Fruit fly (Drosophila melanogaster): ENCODE results near the gene stai.

DNA sequence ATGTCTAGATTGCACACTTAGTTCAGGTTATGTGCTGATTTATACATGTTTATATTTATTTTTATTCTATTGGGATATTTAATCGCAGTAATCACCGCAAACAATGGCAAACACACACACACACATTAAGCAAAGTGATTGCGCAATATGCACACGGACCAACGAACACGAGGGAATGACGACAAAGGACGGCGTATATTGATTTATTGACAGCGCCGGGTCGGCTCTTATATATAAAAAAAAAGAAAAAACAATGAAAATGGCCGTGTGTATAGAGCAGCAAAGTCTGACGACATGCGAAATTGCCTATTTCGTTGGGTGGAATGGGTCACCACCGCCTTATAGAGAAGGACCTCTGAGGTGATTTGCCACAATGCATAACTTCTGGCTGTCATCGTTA lies 10.6 kb downstream of the stai start:
- TF ChIP-seq Spps (tag; optimal IDR thresholded peaks at IDR 0.05) (no peak), CG6175 (GFP tag; IDR thresholded peaks at IDR 0.05) (no peak), CG12236 (GFP tag; optimal IDR thresholded peaks at IDR 0.05) (no peak), Fer2 (tag; optimal IDR thresholded peaks at IDR 0.05) (no peak), CG2120 (GFP tag; optimal IDR thresholded peaks at IDR 0.05) (no peak)

All from whole organism, embryonic.